Worm (Caenorhabditis elegans) whole organism, midembryonic: ENCODE measurements around the gene haf-8.

Source experiments
- cog-1 ChIP-seq: sonication (generic microtip); optimal IDR thresholded peaks from 2 replicates; lab custom pipeline; 2016; ENCODE audit warnings: missing genetic modification characterization, missing compliant biosample characterization
- flt-1 ChIP-seq: fragments of 200-800 bp; sonication (Bioruptor generic); IDR thresholded peaks from 2 replicates; pipeline ENCODE4 v1.3.6; 2022; ENCODE audit warnings: missing genetic modification characterization, missing compliant biosample characterization

DNA sequence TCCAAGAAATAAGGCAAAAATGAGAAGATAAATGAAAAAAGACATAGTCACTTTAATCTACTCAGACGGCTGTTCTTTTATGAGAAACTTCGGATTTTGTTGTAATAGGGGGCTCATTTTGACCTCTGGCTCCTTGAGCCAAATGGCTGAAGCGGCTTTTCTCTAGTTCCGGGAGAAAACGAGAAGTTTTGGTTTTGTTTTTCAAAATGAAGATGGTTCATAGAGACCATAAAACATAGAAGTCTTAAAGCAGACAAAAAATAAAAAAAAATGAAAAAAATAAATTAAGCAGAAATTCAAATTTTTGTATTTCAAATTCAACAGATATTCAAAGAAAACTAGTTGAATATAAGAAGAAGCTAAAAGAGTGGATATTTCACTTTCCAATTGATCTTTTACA, 6.6 kb upstream of the haf-8 start, which contains the start of gene Y57G11C.41:
- TF ChIP-seq flt-1 (GFP tag; lab: Robert Waterston, UW) (no peak), cog-1 (tag; lab: Kevin White, UChicago) (no peak)
